Worm (Caenorhabditis elegans): ENCODE measurements around the gene F35D2.1.

ce11 chrII:7530944-7531343 lies 44.8 kb upstream of the F35D2.1 start, which contains the start of gene wrt-1:
- TF ChIP-seq ttx-3 (tag; optimal IDR thresholded peaks at IDR 0.05): no peak
- no peak for TF ChIP-seq tbx-2 (tag; optimal IDR thresholded peaks at IDR 0.05)
- no peak for TF ChIP-seq hlh-30 (tag; optimal IDR thresholded peaks at IDR 0.05; ENCODE audit: insufficient read depth)
- TF ChIP-seq C08G9.2 (tag; optimal IDR thresholded peaks at IDR 0.05): no peak
- TF ChIP-seq ets-4 (tag; optimal IDR thresholded peaks at IDR 0.05): no peak
